Worm (Caenorhabditis elegans): ENCODE data around the gene M18.6.

ce11 chrIV:12113056-12113455 lies 8.1 kb upstream of the M18.6 start:
- TF ChIP-seq him-1 (tag; optimal IDR thresholded peaks at IDR 0.05) (no peak), W03F9.2 (tag; optimal IDR thresholded peaks at IDR 0.05) (no peak), dao-5 (tag; optimal IDR thresholded peaks at IDR 0.05) (no peak)

Measured in whole organism, L4/young adult.